Fruit fly (Drosophila melanogaster): ENCODE results near the gene CG45413.

Gene CG45413

dm6 chr3L:6964488-6965152 is 32.9 kb upstream of the CG45413 start, which contains the start of gene sgl (continued):
- TF ChIP-seq cato (GFP tag; optimal IDR thresholded peaks at IDR 0.05; ENCODE audit: borderline replicate concordance), result no peak
- TF ChIP-seq grau (tag; optimal IDR thresholded peaks at IDR 0.05), result peak; percentile 39
- peak; percentile 5 for TF ChIP-seq ATbp (GFP tag; optimal IDR thresholded peaks at IDR 0.05)
- peak; percentile 16 for TF ChIP-seq CG9876 (GFP tag; optimal IDR thresholded peaks at IDR 0.05)
- TF ChIP-seq CG4360 (GFP tag; IDR thresholded peaks at IDR 0.05), result peak; percentile 80
- peak; percentile 34; the same call in 1 of the 3 replicates for TF ChIP-seq knrl (GFP tag; IDR thresholded peaks at IDR 0.05; ENCODE audit: partially characterized antibody)
- no peak for TF ChIP-seq Gsc (GFP tag; IDR thresholded peaks at IDR 0.05)
- TF ChIP-seq CG2129 (GFP tag; IDR thresholded peaks at IDR 0.05; ENCODE audit: partially characterized antibody), result no peak; the same call in 1 of the 2 replicates
- TF ChIP-seq psq (GFP tag; optimal IDR thresholded peaks at IDR 0.05), result peak; percentile 97
- TF ChIP-seq CG11398 (GFP tag; optimal IDR thresholded peaks at IDR 0.05), result peak; percentile 56
- no peak for TF ChIP-seq CG12155 (GFP tag; optimal IDR thresholded peaks at IDR 0.05)
- TF ChIP-seq Med (GFP tag), result peak; percentile 91
- no peak for TF ChIP-seq CG11695 (GFP tag; IDR thresholded peaks at IDR 0.05)
- no peak for TF ChIP-seq CG31441 (GFP tag; IDR thresholded peaks at IDR 0.05)
- TF ChIP-seq az2 (GFP tag; optimal IDR thresholded peaks at IDR 0.05), result peak; percentile 20
- no peak for TF ChIP-seq CG10462 (GFP tag; optimal IDR thresholded peaks at IDR 0.05)
- TF ChIP-seq Doc3 (GFP tag; IDR thresholded peaks at IDR 0.05; ENCODE audit: partially characterized antibody), result peak; percentile 43; the same call in 1 of the 3 replicates
- TF ChIP-seq CG32767 (GFP tag; IDR thresholded peaks at IDR 0.05), result no peak
- peak; percentile 30 for TF ChIP-seq NC2α (GFP tag; optimal IDR thresholded peaks at IDR 0.05)
- peak; percentile 63 for TF ChIP-seq CG14710 (tag; optimal IDR thresholded peaks at IDR 0.05)
- TF ChIP-seq sna (GFP tag; IDR thresholded peaks at IDR 0.05; ENCODE audit: partially characterized antibody), result peak; percentile 50; the same call in 1 of the 2 replicates
- TF ChIP-seq CG12659 (GFP tag; optimal IDR thresholded peaks at IDR 0.05), result peak; percentile 66
- peak; percentile 39 for TF ChIP-seq HHEX (GFP tag; optimal IDR thresholded peaks at IDR 0.05)
- TF ChIP-seq GATAe (GFP tag; conservative IDR thresholded peaks at IDR 0.05), result no peak
- TF ChIP-seq Ssrp (tag; optimal IDR thresholded peaks at IDR 0.05), result no peak
- no peak for TF ChIP-seq Atf-2 (GFP tag; optimal IDR thresholded peaks at IDR 0.05)
- no peak for TF ChIP-seq h (optimal IDR thresholded peaks at IDR 0.05)
- 0 out of 3 replicates have a peak, but pooled peaks have one; percentile 66 for TF ChIP-seq mld (GFP tag; IDR thresholded peaks at IDR 0.05; ENCODE audit: partially characterized antibody)
- peak; percentile 92 for TF ChIP-seq rib (GFP tag; IDR thresholded peaks at IDR 0.05)
- TF ChIP-seq MTF-1 (GFP tag; optimal IDR thresholded peaks at IDR 0.05; ENCODE audit: borderline replicate concordance), result peak; percentile 56
- TF ChIP-seq CG13123 (GFP tag; optimal IDR thresholded peaks at IDR 0.05), result no peak
- peak; percentile 53 for TF ChIP-seq scrt (GFP tag; optimal IDR thresholded peaks at IDR 0.05)
- no peak for TF ChIP-seq tx (GFP tag; optimal IDR thresholded peaks at IDR 0.05)
- no peak for TF ChIP-seq pnt (GFP tag; optimal IDR thresholded peaks at IDR 0.05)
- peak; percentile 82 for TF ChIP-seq CG42726 (GFP tag; IDR thresholded peaks at IDR 0.05; ENCODE audit: partially characterized antibody)
- TF ChIP-seq trem (tag; optimal IDR thresholded peaks at IDR 0.05), result peak; percentile 87
- TF ChIP-seq salm (tag; optimal IDR thresholded peaks at IDR 0.05), result no peak
- TF ChIP-seq seq (GFP tag; IDR thresholded peaks at IDR 0.05), result peak; percentile 7; the same call in 1 of the 2 replicates
- no peak for TF ChIP-seq wdn (GFP tag; IDR thresholded peaks at IDR 0.05)
- TF ChIP-seq Vsx1 (GFP tag; optimal IDR thresholded peaks at IDR 0.05), result no peak
- peak; percentile 66 for TF ChIP-seq vvl (GFP tag; IDR thresholded peaks at IDR 0.05)
- peak; percentile 48 for TF ChIP-seq CG9932 (GFP tag; IDR thresholded peaks at IDR 0.05)
- no peak for TF ChIP-seq esg (GFP tag; conservative IDR thresholded peaks at IDR 0.05)
- no peak for TF ChIP-seq sc (optimal IDR thresholded peaks at IDR 0.05)
- TF ChIP-seq sc (GFP tag; optimal IDR thresholded peaks at IDR 0.05), result no peak
- peak; percentile 99 for TF ChIP-seq Nf-YB (GFP tag; optimal IDR thresholded peaks at IDR 0.05)
- no peak for TF ChIP-seq CG10366 (GFP tag; IDR thresholded peaks at IDR 0.05)
- TF ChIP-seq CG17802 (tag; optimal IDR thresholded peaks at IDR 0.05), result no peak
- TF ChIP-seq CG3407 (GFP tag; optimal IDR thresholded peaks at IDR 0.05), result no peak
- no peak for TF ChIP-seq Oaz (GFP tag; IDR thresholded peaks at IDR 0.05)

Data from whole organism, embryonic.